Fruit fly (Drosophila melanogaster): Measurements from ENCODE around the gene CG18823.

- TF ChIP-seq CG2120 (GFP tag; optimal IDR thresholded peaks at IDR 0.05), result no peak
- TF ChIP-seq psq (GFP tag; optimal IDR thresholded peaks at IDR 0.05), result no peak
- no peak for TF ChIP-seq dmrt11E (tag; optimal IDR thresholded peaks at IDR 0.05)
- no peak for TF ChIP-seq insv (GFP tag; optimal IDR thresholded peaks at IDR 0.05)
- no peak for TF ChIP-seq Dip2 (GFP tag; IDR thresholded peaks at IDR 0.05)
- TF ChIP-seq Sin3A (optimal IDR thresholded peaks at IDR 0.05), result no peak
- no peak for TF ChIP-seq her (GFP tag; optimal IDR thresholded peaks at IDR 0.05)
- no peak for TF ChIP-seq bigmax (GFP tag; optimal IDR thresholded peaks at IDR 0.05)
- no peak for TF ChIP-seq Blimp-1 (GFP tag; optimal IDR thresholded peaks at IDR 0.05)
- TF ChIP-seq chinmo (GFP tag; IDR thresholded peaks at IDR 0.05; ENCODE audit: partially characterized antibody), result no peak
- no peak for TF ChIP-seq mam (GFP tag; optimal IDR thresholded peaks at IDR 0.05)
- TF ChIP-seq CG16863 (GFP tag; optimal IDR thresholded peaks at IDR 0.05), result no peak
- TF ChIP-seq CG8281 (tag; optimal IDR thresholded peaks at IDR 0.05), result no peak
Measured at dm6 chrX:951800-952199, 38.5 kb upstream of the CG18823 start, which contains the start of gene CG3690.
